Fruit fly (Drosophila melanogaster): ENCODE data around the gene Mkp.

The Mkp gene

DNA sequence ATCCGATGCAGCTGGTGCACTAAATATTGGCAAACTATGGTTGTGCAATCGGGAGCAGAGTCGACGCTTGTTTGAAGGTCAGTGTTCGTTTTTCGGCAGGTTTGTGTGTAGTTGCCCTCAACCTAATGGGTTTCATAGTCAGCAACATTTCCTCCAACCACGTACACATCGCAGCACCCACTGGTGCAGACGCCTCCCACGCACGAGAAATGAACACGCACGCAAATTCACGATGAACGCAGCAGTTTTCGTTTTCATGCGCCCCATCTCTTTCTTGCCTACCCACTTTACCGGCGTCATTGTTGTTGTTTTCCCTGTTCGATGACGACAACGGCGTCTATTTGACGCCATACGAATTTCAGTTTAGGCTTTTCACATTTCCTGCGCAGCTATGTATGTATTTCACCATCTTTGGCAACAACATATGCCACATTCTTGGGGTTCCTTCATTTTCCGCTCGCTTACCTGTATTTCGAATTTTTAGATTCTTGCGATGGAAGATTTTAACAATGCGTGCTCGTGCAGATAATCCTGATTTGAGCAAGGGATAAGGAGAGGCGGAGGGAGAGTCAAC lies 46.7 kb downstream of the Mkp start:
- TF ChIP-seq CG8388 (GFP tag; optimal IDR thresholded peaks at IDR 0.05) (no peak), sd (tag; optimal IDR thresholded peaks at IDR 0.05) (peak; percentile 74), D (optimal IDR thresholded peaks at IDR 0.05) (peak; percentile 46), D (GFP tag; optimal IDR thresholded peaks at IDR 0.05) (no peak), pros (GFP tag; optimal IDR thresholded peaks at IDR 0.05) (peak; percentile 52), twi (tag; optimal IDR thresholded peaks at IDR 0.05) (peak; percentile 6), nerfin-1 (tag; optimal IDR thresholded peaks at IDR 0.05) (peak; percentile 10), CG4360 (GFP tag; IDR thresholded peaks at IDR 0.05) (peak; percentile 76), wdn (GFP tag; IDR thresholded peaks at IDR 0.05) (no peak), Med (GFP tag) (peak; percentile 12), kni (GFP tag; optimal IDR thresholded peaks at IDR 0.05) (peak; percentile 35), chinmo (GFP tag; IDR thresholded peaks at IDR 0.05; ENCODE audit: partially characterized antibody) (peak; percentile 70; the same call in 1 of the 4 replicates), Blimp-1 (GFP tag; optimal IDR thresholded peaks at IDR 0.05) (peak; percentile 73), Nf-YC (tag; optimal IDR thresholded peaks at IDR 0.05) (no peak), so (GFP tag; IDR thresholded peaks at IDR 0.05) (peak; percentile 24; the same call in 1 of the 3 replicates), sr (GFP tag; IDR thresholded peaks at IDR 0.05) (peak; percentile 98), CG2199 (GFP tag; IDR thresholded peaks at IDR 0.05) (0 out of 3 replicates have a peak, but pooled peaks have one; percentile 15), Aef1 (GFP tag; IDR thresholded peaks at IDR 0.05) (no peak)

DNA sequence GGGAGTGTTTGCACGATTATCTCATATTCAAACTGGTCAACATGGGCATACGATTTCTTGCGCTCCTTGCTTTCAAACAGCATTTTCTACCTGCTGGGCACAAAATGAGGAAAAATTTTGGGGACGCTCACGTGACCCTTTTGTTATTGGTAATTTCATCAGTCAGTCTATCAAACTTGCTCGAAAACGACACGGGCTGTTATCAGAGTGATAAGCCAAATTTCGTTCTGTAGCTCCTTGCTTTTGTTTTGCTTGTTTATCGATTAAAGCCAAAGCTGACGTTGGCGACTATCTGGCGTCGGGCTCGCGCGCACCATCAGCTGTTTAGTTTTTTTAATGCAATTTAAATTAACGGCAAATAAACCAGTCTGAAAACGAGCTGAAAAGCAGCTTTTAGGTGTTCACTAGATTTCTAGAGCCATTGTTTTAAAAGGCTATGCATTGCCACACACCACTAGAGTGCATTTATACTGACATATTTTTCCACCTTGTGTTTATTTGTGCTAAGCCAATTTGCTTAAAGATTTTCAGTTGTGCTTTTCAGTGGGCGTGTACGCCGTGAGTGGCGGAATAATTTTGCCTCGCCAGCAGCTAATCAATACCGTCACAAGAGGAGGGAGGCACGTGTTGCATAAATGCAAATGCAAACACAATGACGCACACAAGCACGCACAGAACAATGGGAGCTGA lies 47.6 kb downstream of the Mkp start:
- TF ChIP-seq Ets65A (GFP tag) (no peak), CG2889 (GFP tag; IDR thresholded peaks at IDR 0.05) (no peak), Dip2 (GFP tag; IDR thresholded peaks at IDR 0.05) (no peak), MTF-1 (GFP tag; optimal IDR thresholded peaks at IDR 0.05; ENCODE audit: borderline replicate concordance) (no peak), phol (tag; optimal IDR thresholded peaks at IDR 0.05) (no peak), CG3407 (GFP tag; optimal IDR thresholded peaks at IDR 0.05) (peak; percentile 11), CG10209 (GFP tag; optimal IDR thresholded peaks at IDR 0.05) (no peak), HmgZ (tag; optimal IDR thresholded peaks at IDR 0.05) (no peak), B-H1 (GFP tag; IDR thresholded peaks at IDR 0.05) (no peak), CG4282 (GFP tag; optimal IDR thresholded peaks at IDR 0.05) (no peak), jing (GFP tag; optimal IDR thresholded peaks at IDR 0.05) (no peak), sr (GFP tag; IDR thresholded peaks at IDR 0.05) (no peak), run (tag; optimal IDR thresholded peaks at IDR 0.05) (no peak), CG11504 (tag; optimal IDR thresholded peaks at IDR 0.05) (no peak), CG12155 (GFP tag; optimal IDR thresholded peaks at IDR 0.05) (no peak), al (GFP tag; IDR thresholded peaks at IDR 0.05) (no peak), zfh1 (GFP tag; IDR thresholded peaks at IDR 0.05) (no peak), CG6854 (GFP tag; optimal IDR thresholded peaks at IDR 0.05) (no peak), Hmr (GFP tag; optimal IDR thresholded peaks at IDR 0.05) (no peak), CG1024 (GFP tag; IDR thresholded peaks at IDR 0.05) (no peak), exex (tag; optimal IDR thresholded peaks at IDR 0.05) (peak; percentile 72), CG1233 (GFP tag; optimal IDR thresholded peaks at IDR 0.05) (peak; percentile 31), lola (GFP tag; optimal IDR thresholded peaks at IDR 0.05) (no peak), CG15269 (tag; optimal IDR thresholded peaks at IDR 0.05) (no peak), D (optimal IDR thresholded peaks at IDR 0.05) (no peak), D (GFP tag; optimal IDR thresholded peaks at IDR 0.05) (peak; percentile 10), pfk (GFP tag; optimal IDR thresholded peaks at IDR 0.05) (no peak), Meics (GFP tag; optimal IDR thresholded peaks at IDR 0.05) (no peak), vnd (GFP tag; IDR thresholded peaks at IDR 0.05; ENCODE audit: partially characterized antibody) (no peak), CG16779 (GFP tag; IDR thresholded peaks at IDR 0.05) (0 out of 2 replicates have a peak, but pooled peaks have one; percentile 12), E2f2 (GFP tag; IDR thresholded peaks at IDR 0.05) (no peak), fd102C (GFP tag; optimal IDR thresholded peaks at IDR 0.05) (no peak), Poxn (GFP tag; IDR thresholded peaks at IDR 0.05) (no peak)

Measured in whole organism, embryonic.